Worm (Caenorhabditis elegans): ENCODE data around the gene nonu-1.

The nonu-1 gene

ce11 chrIII:4881955-4882354 lies 32.2 kb upstream of the nonu-1 start:
- no peak for TF ChIP-seq ceh-31 (tag; optimal IDR thresholded peaks at IDR 0.05)
- TF ChIP-seq ceh-30 (tag; optimal IDR thresholded peaks at IDR 0.05): no peak
- no peak for TF ChIP-seq ceh-6 (GFP tag; optimal IDR thresholded peaks at IDR 0.05)
- TF ChIP-seq zip-5 (tag; optimal IDR thresholded peaks at IDR 0.05): no peak
- no peak for TF ChIP-seq pros-1 (tag; optimal IDR thresholded peaks at IDR 0.05)
- no peak for TF ChIP-seq hlh-30 (tag; optimal IDR thresholded peaks at IDR 0.05; ENCODE audit: insufficient read depth)
- no peak for TF ChIP-seq pax-1 (tag; optimal IDR thresholded peaks at IDR 0.05)
- no peak for TF ChIP-seq hlh-13 (GFP tag; optimal IDR thresholded peaks at IDR 0.05)
- no peak for TF ChIP-seq ttx-3 (tag; optimal IDR thresholded peaks at IDR 0.05)
- no peak for TF ChIP-seq fkh-10 (GFP tag; optimal IDR thresholded peaks at IDR 0.05)
- no peak for TF ChIP-seq rnt-1 (tag; optimal IDR thresholded peaks at IDR 0.05)
- no peak for TF ChIP-seq T23F11.4 (GFP tag; optimal IDR thresholded peaks at IDR 0.05)
- no peak for TF ChIP-seq ceh-2 (tag; optimal IDR thresholded peaks at IDR 0.05)
- TF ChIP-seq ceh-9 (tag; optimal IDR thresholded peaks at IDR 0.05): no peak
- no peak for TF ChIP-seq mec-3 (tag; optimal IDR thresholded peaks at IDR 0.05; ENCODE audit: borderline replicate concordance)
- TF ChIP-seq Y22D7AL.16 (tag; optimal IDR thresholded peaks at IDR 0.05): no peak

- TF ChIP-seq K02D7.2 (tag; optimal IDR thresholded peaks at IDR 0.05): no peak
Observed at ce11 chrIII:4879445-4879844, 29.7 kb upstream of the nonu-1 start, which contains the start of gene C35D10.1. TSS of gene C35D10.1 (plus strand) at chrIII:4879745.

- TF ChIP-seq fkh-6 (tag; optimal IDR thresholded peaks at IDR 0.05) (no peak), rnt-1 (tag; optimal IDR thresholded peaks at IDR 0.05) (no peak), ahr-1 (tag; optimal IDR thresholded peaks at IDR 0.05) (no peak), sdc-2 (tag; optimal IDR thresholded peaks at IDR 0.05) (no peak), lin-11 (tag; optimal IDR thresholded peaks at IDR 0.05) (no peak), ref-2 (tag; optimal IDR thresholded peaks at IDR 0.05) (no peak), elt-2 (tag; optimal IDR thresholded peaks at IDR 0.05) (peak; percentile 21), hlh-8 (tag; optimal IDR thresholded peaks at IDR 0.05) (no peak), mec-3 (tag; optimal IDR thresholded peaks at IDR 0.05; ENCODE audit: borderline replicate concordance) (no peak), pqm-1 (tag; optimal IDR thresholded peaks at IDR 0.05) (no peak), unc-42 (tag; optimal IDR thresholded peaks at IDR 0.05) (peak; percentile 22), pha-4 (tag; optimal IDR thresholded peaks at IDR 0.05) (no peak), ceh-24 (tag; optimal IDR thresholded peaks at IDR 0.05) (no peak)
Observed at ce11 chrIII:4878281-4878680, 28.6 kb upstream of the nonu-1 start, which contains the start of the genes tost-1 and arx-6. TSS of gene tost-1 (minus strand) at chrIII:4878311. TSS of gene arx-6 (plus strand) at chrIII:4878658.

- TF ChIP-seq ceh-45 (GFP tag; IDR thresholded peaks at IDR 0.05): no peak
- TF ChIP-seq ceh-31 (tag; optimal IDR thresholded peaks at IDR 0.05): peak; percentile 24
Observed at ce11 chrIII:4875663-4876062, 26.0 kb upstream of the nonu-1 start.

- TF ChIP-seq ref-2 (tag; optimal IDR thresholded peaks at IDR 0.05) (no peak), syd-9 (tag; optimal IDR thresholded peaks at IDR 0.05) (no peak), ceh-22 (tag; optimal IDR thresholded peaks at IDR 0.05) (no peak), pqm-1 (tag; optimal IDR thresholded peaks at IDR 0.05) (no peak), ceh-24 (tag; optimal IDR thresholded peaks at IDR 0.05) (no peak), npax-4 (tag; optimal IDR thresholded peaks at IDR 0.05) (no peak), unc-55 (GFP tag; optimal IDR thresholded peaks at IDR 0.05) (no peak), eyg-1 (tag; optimal IDR thresholded peaks at IDR 0.05) (no peak), ceh-45 (GFP tag; IDR thresholded peaks at IDR 0.05) (no peak), ceh-48 (tag; optimal IDR thresholded peaks at IDR 0.05) (no peak)
Observed at ce11 chrIII:4874671-4875070, 25.0 kb upstream of the nonu-1 start, which contains the start of gene C35D10.12. TSS of gene C35D10.12 (minus strand) at chrIII:4874771.
